Fruit fly (Drosophila melanogaster): ENCODE measurements around the gene Josd.

Gene Josd

DNA sequence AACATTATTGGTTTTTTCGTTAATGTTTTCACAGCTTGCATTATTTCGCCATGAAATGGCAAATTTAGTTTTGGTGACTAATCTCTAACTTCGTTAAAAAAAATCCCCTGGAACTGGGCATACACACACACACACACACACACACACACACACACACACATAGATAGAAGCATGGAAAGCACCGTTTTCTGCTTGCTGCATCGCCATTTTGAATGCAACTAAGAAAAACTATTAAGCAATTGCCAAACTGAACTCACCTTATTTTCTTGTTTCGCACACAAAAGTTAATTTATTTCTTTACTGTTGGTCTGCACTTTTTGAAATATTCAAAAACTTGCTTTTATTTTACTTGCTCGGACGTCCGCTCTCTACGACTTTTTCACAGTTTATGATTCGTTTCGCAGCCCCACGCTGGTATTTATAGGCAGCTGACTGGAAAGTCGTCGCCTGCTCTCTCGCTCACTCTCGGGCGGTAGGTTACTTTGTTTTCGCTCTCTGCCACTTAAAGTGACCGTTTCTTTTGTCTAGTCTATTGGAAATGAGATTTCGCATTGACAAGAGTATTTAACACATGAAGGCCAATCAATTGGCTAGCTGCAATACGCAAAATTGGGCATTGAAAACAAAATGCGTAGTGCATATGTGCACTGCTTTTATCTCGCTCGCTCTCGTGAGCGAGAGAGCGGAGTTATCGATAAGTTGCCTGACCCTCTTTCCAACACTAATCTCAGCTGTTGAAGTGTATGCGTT is 18.1 kb downstream of the Josd start (continued):
- TF ChIP-seq trem (tag; optimal IDR thresholded peaks at IDR 0.05) (peak; percentile 27), CG1024 (GFP tag; IDR thresholded peaks at IDR 0.05) (peak; percentile 24; the same call in 1 of the 2 replicates), twi (tag; optimal IDR thresholded peaks at IDR 0.05) (peak; percentile 55), CG8478 (optimal IDR thresholded peaks at IDR 0.05) (peak; percentile 82), Stat92E (GFP tag; optimal IDR thresholded peaks at IDR 0.05) (peak in 1 of 3 experiments; percentile 57), MESR4 (GFP tag; optimal IDR thresholded peaks at IDR 0.05) (peak; percentile 96), chm (GFP tag; IDR thresholded peaks at IDR 0.05) (peak; percentile 57; the same call in 1 of the 2 replicates), Jarid2 (GFP tag; optimal IDR thresholded peaks at IDR 0.05) (peak; percentile 79), CG9797 (GFP tag; optimal IDR thresholded peaks at IDR 0.05) (peak; percentile 44), sqz (GFP tag; optimal IDR thresholded peaks at IDR 0.05) (peak; percentile 55), maf-S (GFP tag; optimal IDR thresholded peaks at IDR 0.05) (peak; percentile 1), kni (GFP tag; optimal IDR thresholded peaks at IDR 0.05) (peak; percentile 40), CG3163 (GFP tag; optimal IDR thresholded peaks at IDR 0.05) (peak; percentile 26), Deaf1 (tag; optimal IDR thresholded peaks at IDR 0.05) (peak; percentile 58), gsb-n (tag; optimal IDR thresholded peaks at IDR 0.05) (peak; percentile 89), NC2α (GFP tag; optimal IDR thresholded peaks at IDR 0.05) (peak; percentile 63), Pdp1 (GFP tag; optimal IDR thresholded peaks at IDR 0.05) (peak in 1 of 2 experiments; percentile 18), CG15601 (tag; optimal IDR thresholded peaks at IDR 0.05) (peak; percentile 23), nerfin-1 (tag; optimal IDR thresholded peaks at IDR 0.05) (peak; percentile 25), Dek (tag; optimal IDR thresholded peaks at IDR 0.05) (peak; percentile 11), scrt (GFP tag; optimal IDR thresholded peaks at IDR 0.05) (peak; percentile 34), CG17361 (GFP tag; IDR thresholded peaks at IDR 0.05) (peak; percentile 48; the same call in 2 of the 3 replicates), Ets65A (GFP tag) (peak; percentile 53), CG2199 (GFP tag; IDR thresholded peaks at IDR 0.05) (0 out of 3 replicates have a peak, but pooled peaks have one; percentile 46), pzg (GFP tag; optimal IDR thresholded peaks at IDR 0.05) (peak; percentile 43), CG6683 (GFP tag; optimal IDR thresholded peaks at IDR 0.05) (no peak), CG33213 (GFP tag; optimal IDR thresholded peaks at IDR 0.05) (peak; percentile 38), HHEX (GFP tag; optimal IDR thresholded peaks at IDR 0.05) (peak; percentile 37), CG12659 (GFP tag; optimal IDR thresholded peaks at IDR 0.05) (peak; percentile 58), CG12219 (GFP tag; optimal IDR thresholded peaks at IDR 0.05) (no peak), CG9727 (GFP tag; optimal IDR thresholded peaks at IDR 0.05) (peak; percentile 46), CG17359 (tag; optimal IDR thresholded peaks at IDR 0.05) (peak; percentile 44), CG2712 (tag; optimal IDR thresholded peaks at IDR 0.05) (peak; percentile 3), insv (GFP tag; optimal IDR thresholded peaks at IDR 0.05) (peak in 1 of 2 experiments; percentile 49), dysf (GFP tag; IDR thresholded peaks at IDR 0.05) (no peak), Camta (GFP tag; optimal IDR thresholded peaks at IDR 0.05) (peak; percentile 41), CG17829 (tag; optimal IDR thresholded peaks at IDR 0.05) (peak; percentile 13), org-1 (GFP tag; optimal IDR thresholded peaks at IDR 0.05) (peak; percentile 6), Side (GFP tag; optimal IDR thresholded peaks at IDR 0.05) (peak; percentile 36), Fer1 (GFP tag; optimal IDR thresholded peaks at IDR 0.05) (peak; percentile 12), caup (GFP tag; optimal IDR thresholded peaks at IDR 0.05; ENCODE audit: severe bottlenecking) (peak; percentile 25), Meics (GFP tag; optimal IDR thresholded peaks at IDR 0.05) (peak; percentile 32), CG34422 (GFP tag; IDR thresholded peaks at IDR 0.05) (peak; percentile 63; the same call in 2 of the 3 replicates), CG31441 (GFP tag; IDR thresholded peaks at IDR 0.05) (peak; percentile 31; the same call in 1 of the 2 replicates), gro (GFP tag; optimal IDR thresholded peaks at IDR 0.05) (peak; percentile 38), CG10267 (tag; optimal IDR thresholded peaks at IDR 0.05) (peak; percentile 94), sob (GFP tag; IDR thresholded peaks at IDR 0.05) (0 out of 2 replicates have a peak, but pooled peaks have one; percentile 22), HLH3B (GFP tag; IDR thresholded peaks at IDR 0.05) (0 out of 2 replicates have a peak, but pooled peaks have one; percentile 16)
